Worm (Caenorhabditis elegans): Measurements from ENCODE around the gene F45E12.5.

DNA sequence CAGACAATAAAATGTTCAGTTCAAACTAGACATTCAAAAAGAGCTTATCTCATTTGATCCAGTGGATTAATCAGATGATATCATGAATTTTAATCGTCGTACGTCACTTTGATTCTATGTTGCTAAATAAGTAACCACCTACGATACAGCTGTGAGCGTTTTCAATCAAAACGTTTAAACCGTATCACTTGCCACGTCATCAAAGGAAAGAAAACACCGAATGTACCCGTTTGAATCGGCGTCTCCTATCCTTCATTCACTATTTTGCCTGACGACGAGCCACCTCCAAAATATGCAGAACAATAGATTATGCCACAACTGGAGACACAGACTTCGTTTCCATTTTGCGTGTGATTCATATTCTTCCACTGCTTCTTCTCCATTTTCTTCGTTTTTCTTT is 35.9 kb upstream of the F45E12.5 start:
- TF ChIP-seq tab-1 (GFP tag; IDR thresholded peaks at IDR 0.05) (no peak), ref-1 (GFP tag; conservative IDR thresholded peaks at IDR 0.05) (no peak), T22C8.4 (GFP tag; IDR thresholded peaks at IDR 0.05) (no peak), flt-1 (GFP tag; IDR thresholded peaks at IDR 0.05) (no peak), klf-2 (GFP tag; conservative IDR thresholded peaks at IDR 0.05) (no peak), med-1 (GFP tag; optimal IDR thresholded peaks at IDR 0.05; ENCODE audit: insufficient read depth) (no peak), ztf-29 (GFP tag; IDR thresholded peaks at IDR 0.05) (no peak)

Data from whole organism, midembryonic.